Worm (Caenorhabditis elegans): Measurements from ENCODE around the gene Y47D7A.17.

The Y47D7A.17 gene

DNA sequence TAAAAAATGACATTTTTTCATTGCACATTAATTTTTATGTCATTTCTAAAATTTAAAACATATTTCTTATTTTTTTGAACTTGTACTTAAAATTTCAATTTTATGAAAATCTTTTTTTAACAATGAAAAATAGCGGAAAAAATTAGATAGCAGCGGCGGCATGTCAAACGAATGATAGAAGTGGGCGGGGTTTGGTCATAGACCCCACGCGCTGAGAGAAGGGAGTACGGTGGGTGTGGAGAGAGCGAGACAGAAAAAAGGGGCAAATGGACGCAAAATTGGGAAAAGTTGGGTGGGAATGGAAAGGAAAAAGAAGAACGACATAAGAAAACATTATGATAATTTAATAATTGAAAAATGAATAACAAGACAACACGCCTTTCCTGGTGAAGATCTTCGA is 23.7 kb downstream of the Y47D7A.17 start:
- TF ChIP-seq him-1 (tag; optimal IDR thresholded peaks at IDR 0.05) = no peak
- TF ChIP-seq lin-40 (tag; optimal IDR thresholded peaks at IDR 0.05) = no peak

DNA sequence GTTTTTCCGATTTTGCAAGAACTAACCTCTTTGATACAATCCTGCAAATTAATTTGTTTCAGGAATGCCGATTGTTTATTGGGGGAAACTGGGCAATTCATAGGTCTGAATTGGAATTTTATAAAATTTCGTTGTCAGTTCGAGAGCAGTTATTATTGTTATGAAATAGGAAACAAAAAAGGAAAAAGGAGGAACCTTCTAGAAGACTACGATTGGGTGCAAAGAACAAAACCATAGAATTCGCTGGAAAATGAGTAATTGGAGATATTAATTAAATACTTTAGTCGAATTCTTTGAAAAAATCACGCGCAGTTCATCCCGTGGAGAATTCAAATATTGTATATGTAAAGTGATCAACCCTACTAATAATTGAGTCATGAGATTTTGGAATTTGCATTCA is 24.2 kb downstream of the Y47D7A.17 start, which contains the start of gene F13A2.9:
Gene F13A2.9 (minus strand): TSS at position 101 of the 400 bp plus-strand sequence.
- no peak for TF ChIP-seq bed-2 (GFP tag; IDR thresholded peaks at IDR 0.05)

DNA sequence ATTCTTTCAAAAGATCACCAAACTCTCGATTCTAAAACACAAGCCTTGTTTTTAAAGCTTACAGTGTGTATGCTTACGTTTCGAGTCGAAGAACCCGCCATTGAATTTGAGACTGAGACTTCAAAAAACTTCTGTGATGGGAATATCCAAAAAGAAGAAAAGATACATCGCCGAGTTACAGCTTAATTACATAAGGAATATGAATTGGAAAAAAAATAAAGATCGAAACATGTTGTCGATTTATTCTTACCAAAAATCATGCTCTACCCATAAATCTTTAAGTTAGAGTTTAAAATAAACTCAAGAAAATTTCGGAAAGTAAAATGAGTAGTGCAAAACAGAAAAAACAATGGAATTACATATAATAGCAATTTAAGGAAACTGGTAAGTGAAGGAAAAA is 25.4 kb downstream of the Y47D7A.17 start, which contains the start of gene F13A2.10:
Gene F13A2.10 (minus strand): TSS at position 101 of the 400 bp plus-strand sequence.
- TF ChIP-seq dox-1 (GFP tag; IDR thresholded peaks at IDR 0.05) = no peak
- no peak for TF ChIP-seq F10E7.11 (tag; optimal IDR thresholded peaks at IDR 0.05)
- no peak for TF ChIP-seq K12H6.12 (tag; optimal IDR thresholded peaks at IDR 0.05)
- no peak for TF ChIP-seq tlf-1 (GFP tag; optimal IDR thresholded peaks at IDR 0.05)
- no peak for TF ChIP-seq nfya-2 (GFP tag; IDR thresholded peaks at IDR 0.05)
- TF ChIP-seq ekl-4 (GFP tag; IDR thresholded peaks at IDR 0.05) = no peak
- TF ChIP-seq B0336.3 (GFP tag; IDR thresholded peaks at IDR 0.05) = no peak

DNA sequence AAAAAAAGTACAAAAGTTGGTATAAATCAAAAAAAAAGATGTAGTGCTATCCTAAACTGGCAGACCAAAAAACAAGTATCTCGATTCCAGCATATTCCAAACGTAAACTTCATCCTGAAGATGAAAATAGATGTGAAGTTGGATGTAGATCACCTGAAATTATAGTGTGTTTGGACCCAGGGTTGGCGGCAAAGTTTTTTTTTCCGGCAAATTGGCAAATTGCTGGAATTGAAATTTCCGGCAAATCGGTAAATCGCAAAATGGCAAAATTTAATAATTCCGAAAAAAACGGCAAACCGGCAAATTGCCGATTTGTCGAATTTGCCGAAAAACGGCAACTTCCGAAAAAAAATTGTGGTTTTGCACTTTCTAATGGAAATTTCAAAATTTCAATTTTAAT is 27.1 kb downstream of the Y47D7A.17 start, which contains the start of gene F13A2.2:
Gene F13A2.2 (minus strand): TSS at position 101 of the 400 bp plus-strand sequence.
- TF ChIP-seq rcor-1 (GFP tag; IDR thresholded peaks at IDR 0.05) = no peak
- TF ChIP-seq ceh-100 (GFP tag; IDR thresholded peaks at IDR 0.05) = no peak
- no peak for TF ChIP-seq F55B11.4 (tag; optimal IDR thresholded peaks at IDR 0.05; ENCODE audit: borderline replicate concordance, insufficient read depth)
- TF ChIP-seq B0019.2 (GFP tag; conservative IDR thresholded peaks at IDR 0.05) = no peak
- no peak for TF ChIP-seq nhr-27 (tag; optimal IDR thresholded peaks at IDR 0.05)
- TF ChIP-seq fkh-3 (tag; optimal IDR thresholded peaks at IDR 0.05) = no peak
- TF ChIP-seq pbrm-1 (GFP tag; IDR thresholded peaks at IDR 0.05) = no peak
- no peak for TF ChIP-seq nhr-179 (tag; optimal IDR thresholded peaks at IDR 0.05)
- no peak for TF ChIP-seq ztf-3 (GFP tag; optimal IDR thresholded peaks at IDR 0.05)
- no peak for TF ChIP-seq F57C9.4 (tag; optimal IDR thresholded peaks at IDR 0.05)
- TF ChIP-seq C17E4.6 (GFP tag; IDR thresholded peaks at IDR 0.05) = no peak
- TF ChIP-seq dox-1 (GFP tag; IDR thresholded peaks at IDR 0.05) = no peak
- TF ChIP-seq lir-1 (GFP tag; conservative IDR thresholded peaks at IDR 0.05) = no peak
- TF ChIP-seq him-1 (tag; optimal IDR thresholded peaks at IDR 0.05) = no peak
- no peak for TF ChIP-seq F57A8.1 (GFP tag; optimal IDR thresholded peaks at IDR 0.05)
- no peak for TF ChIP-seq F22D6.2 (tag; optimal IDR thresholded peaks at IDR 0.05)
- TF ChIP-seq F23B12.7 (tag; optimal IDR thresholded peaks at IDR 0.05; ENCODE audit: insufficient read depth) = no peak
- TF ChIP-seq madf-3 (GFP tag; IDR thresholded peaks at IDR 0.05) = no peak

DNA sequence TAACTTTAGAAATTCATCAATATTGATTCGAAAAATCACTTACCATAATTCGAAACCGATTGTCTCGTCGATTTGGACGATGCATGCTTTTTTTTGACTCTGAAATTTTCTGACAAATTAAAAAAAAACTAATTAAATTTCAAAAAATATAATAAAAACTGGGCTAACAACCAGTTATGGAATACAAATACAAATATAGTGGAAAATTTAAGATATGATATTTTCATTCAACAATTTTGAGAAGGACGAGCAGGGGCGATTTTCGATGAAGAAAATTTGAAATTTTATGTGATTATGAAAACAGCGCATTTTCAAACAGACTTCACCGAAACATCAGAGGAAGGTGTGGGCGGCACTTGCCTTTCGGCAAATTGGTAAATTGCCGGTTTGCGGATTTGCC is 29.3 kb downstream of the Y47D7A.17 start, which contains the start of gene F13A2.1:
Gene F13A2.1 (minus strand): TSS at position 101 of the 400 bp plus-strand sequence.
- TF ChIP-seq C17E4.6 (GFP tag; IDR thresholded peaks at IDR 0.05) (no peak), attf-5 (GFP tag; optimal IDR thresholded peaks at IDR 0.05) (no peak), mcd-1 (GFP tag; IDR thresholded peaks at IDR 0.05) (no peak), F49E8.2 (tag; optimal IDR thresholded peaks at IDR 0.05; ENCODE audit: insufficient read depth) (no peak), nfya-1 (tag; optimal IDR thresholded peaks at IDR 0.05; ENCODE audit: borderline replicate concordance, insufficient read depth) (no peak), tbx-9 (tag; optimal IDR thresholded peaks at IDR 0.05; ENCODE audit: borderline replicate concordance) (no peak)

All from whole organism, young adult.